Worm (Caenorhabditis elegans): ENCODE results near the gene Y71H2AM.25.

DNA sequence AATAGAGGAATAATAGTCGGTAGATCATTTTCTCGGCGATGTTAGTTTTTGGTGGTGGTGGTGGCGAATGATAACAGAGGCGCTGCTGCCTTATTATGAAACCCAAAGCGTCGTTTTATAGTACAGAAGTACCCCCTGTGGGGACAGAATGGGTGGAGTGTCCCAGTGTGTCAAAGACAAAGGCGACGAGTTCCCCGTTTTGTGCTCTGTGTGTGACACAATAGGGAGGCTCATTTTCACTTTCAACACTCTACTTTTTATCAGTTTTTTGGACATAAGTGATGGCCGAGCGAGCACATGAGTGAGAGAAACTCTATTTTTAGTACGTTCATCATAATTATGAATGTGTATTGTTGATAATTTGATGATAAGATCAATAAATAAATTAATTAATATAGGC lies 41.5 kb upstream of the Y71H2AM.25 start, which contains the start of gene pho-9:
- TF ChIP-seq D2030.7 (GFP tag; IDR thresholded peaks at IDR 0.05) (no peak), ceh-91 (GFP tag; IDR thresholded peaks at IDR 0.05) (no peak), lag-1 (GFP tag; IDR thresholded peaks at IDR 0.05) (no peak), B0019.2 (GFP tag; conservative IDR thresholded peaks at IDR 0.05) (no peak), pha-4 (tag; optimal IDR thresholded peaks at IDR 0.05) (no peak), F23B12.7 (tag; optimal IDR thresholded peaks at IDR 0.05; ENCODE audit: insufficient read depth) (no peak), lsl-1 (GFP tag; optimal IDR thresholded peaks at IDR 0.05) (no peak), hrde-1 (tag; optimal IDR thresholded peaks at IDR 0.05; ENCODE audit: borderline replicate concordance) (no peak), ama-1 (optimal IDR thresholded peaks at IDR 0.05) (no peak), ama-1 (GFP tag; optimal IDR thresholded peaks at IDR 0.05) (no peak), attf-6 (GFP tag; IDR thresholded peaks at IDR 0.05) (no peak), lin-35 (GFP tag; optimal IDR thresholded peaks at IDR 0.05) (no peak)

Measured in whole organism, young adult.